Worm (Caenorhabditis elegans): ENCODE results near the gene srx-104.

Gene srx-104

ce11 chrII:3682770-3683234 lies 16.7 kb downstream of the srx-104 start, which contains the start of gene F19B10.1 (continued):
- TF ChIP-seq skn-1 (tag; optimal IDR thresholded peaks at IDR 0.05): no peak
- TF ChIP-seq ZK546.5 (tag; optimal IDR thresholded peaks at IDR 0.05): no peak
- no peak for TF ChIP-seq nhr-77 (tag; optimal IDR thresholded peaks at IDR 0.05)
- no peak for TF ChIP-seq mdl-1 (tag; optimal IDR thresholded peaks at IDR 0.05)
- no peak for TF ChIP-seq sea-2 (GFP tag; optimal IDR thresholded peaks at IDR 0.05)
- TF ChIP-seq nhr-67 (tag; optimal IDR thresholded peaks at IDR 0.05): no peak
- peak; percentile 62 for TF ChIP-seq snpc-4 (tag; optimal IDR thresholded peaks at IDR 0.05)
- no peak for TF ChIP-seq daf-12 (tag; optimal IDR thresholded peaks at IDR 0.05)
- no peak for TF ChIP-seq ceh-82 (tag; optimal IDR thresholded peaks at IDR 0.05)
- TF ChIP-seq unc-62 (GFP tag; optimal IDR thresholded peaks at IDR 0.05): peak; percentile 63
- TF ChIP-seq egl-27 (tag; optimal IDR thresholded peaks at IDR 0.05): no peak
- no peak for TF ChIP-seq aly-2 (tag; optimal IDR thresholded peaks at IDR 0.05)
- no peak for TF ChIP-seq ceh-16 (tag; optimal IDR thresholded peaks at IDR 0.05)
- no peak for TF ChIP-seq nhr-12 (tag; optimal IDR thresholded peaks at IDR 0.05)
- TF ChIP-seq eor-1 (tag; optimal IDR thresholded peaks at IDR 0.05): no peak
- TF ChIP-seq ceh-28 (tag; optimal IDR thresholded peaks at IDR 0.05): no peak
- TF ChIP-seq egl-5 (tag; optimal IDR thresholded peaks at IDR 0.05): peak; percentile 34

ce11 chrII:3681365-3682083 lies 18.0 kb downstream of the srx-104 start, which contains the start of gene F19B10.10:
TSS of gene F19B10.10 (minus strand) at chrII:3681415.
- TF ChIP-seq fos-1 (tag; optimal IDR thresholded peaks at IDR 0.05) (no peak), ZK546.5 (tag; optimal IDR thresholded peaks at IDR 0.05) (no peak), lin-39 (tag; optimal IDR thresholded peaks at IDR 0.05) (no peak), jun-1 (tag; optimal IDR thresholded peaks at IDR 0.05) (no peak), nhr-77 (tag; optimal IDR thresholded peaks at IDR 0.05) (no peak), ceh-82 (tag; optimal IDR thresholded peaks at IDR 0.05) (no peak), pqm-1 (tag; optimal IDR thresholded peaks at IDR 0.05) (no peak), aly-2 (tag; optimal IDR thresholded peaks at IDR 0.05) (no peak), elt-2 (tag; optimal IDR thresholded peaks at IDR 0.05) (no peak), ztf-11 (tag; optimal IDR thresholded peaks at IDR 0.05) (no peak), eor-1 (tag; optimal IDR thresholded peaks at IDR 0.05) (no peak), unc-62 (GFP tag; optimal IDR thresholded peaks at IDR 0.05) (no peak), nhr-43 (tag; optimal IDR thresholded peaks at IDR 0.05; ENCODE audit: poor library complexity, severe bottlenecking) (no peak), fkh-10 (GFP tag; optimal IDR thresholded peaks at IDR 0.05) (no peak), R02D3.7 (tag; optimal IDR thresholded peaks at IDR 0.05) (no peak), nfya-1 (tag; optimal IDR thresholded peaks at IDR 0.05; ENCODE audit: insufficient read depth) (no peak)

ce11 chrII:3680366-3680765 lies 19.1 kb downstream of the srx-104 start:
- TF ChIP-seq aly-2 (tag; optimal IDR thresholded peaks at IDR 0.05): no peak
- TF ChIP-seq pha-4 (tag; optimal IDR thresholded peaks at IDR 0.05): no peak
- no peak for TF ChIP-seq jun-1 (tag; optimal IDR thresholded peaks at IDR 0.05)
- no peak for TF ChIP-seq ama-1 (optimal IDR thresholded peaks at IDR 0.05)
- TF ChIP-seq nhr-76 (tag; optimal IDR thresholded peaks at IDR 0.05): no peak
- TF ChIP-seq elt-1 (tag; optimal IDR thresholded peaks at IDR 0.05): no peak
- TF ChIP-seq ceh-82 (tag; optimal IDR thresholded peaks at IDR 0.05): no peak
- no peak for TF ChIP-seq ceh-9 (tag; optimal IDR thresholded peaks at IDR 0.05)

ce11 chrII:3678978-3679377 lies 20.5 kb downstream of the srx-104 start:
- TF ChIP-seq snpc-4 (tag; optimal IDR thresholded peaks at IDR 0.05) (no peak), zag-1 (tag; optimal IDR thresholded peaks at IDR 0.05) (no peak), aly-2 (tag; optimal IDR thresholded peaks at IDR 0.05) (no peak)

ce11 chrII:3675176-3675575 lies 24.3 kb downstream of the srx-104 start, which contains the start of gene F19B10.2:
TSS of gene F19B10.2 (plus strand) at chrII:3675476.
- no peak for TF ChIP-seq ZK546.5 (tag; optimal IDR thresholded peaks at IDR 0.05)
- no peak for TF ChIP-seq mdl-1 (tag; optimal IDR thresholded peaks at IDR 0.05)
- TF ChIP-seq skn-1 (tag; optimal IDR thresholded peaks at IDR 0.05): no peak
- TF ChIP-seq nfya-1 (tag; optimal IDR thresholded peaks at IDR 0.05; ENCODE audit: insufficient read depth): no peak
- TF ChIP-seq ama-1 (optimal IDR thresholded peaks at IDR 0.05): no peak
- TF ChIP-seq zag-1 (tag; optimal IDR thresholded peaks at IDR 0.05): no peak
- TF ChIP-seq nhr-77 (tag; optimal IDR thresholded peaks at IDR 0.05): no peak
